Worm (Caenorhabditis elegans) whole organism, midembryonic: ENCODE data around the gene F56D6.23.

Experiments used
- T22C8.4 ChIP-seq: fragments of 200-800 bp; sonication (Bioruptor generic); IDR thresholded peaks from 2 replicates; pipeline ENCODE4 v1.3.6; 2022; ENCODE audit warnings: missing genetic modification characterization, missing compliant biosample characterization
- cog-1 ChIP-seq: sonication (generic microtip); optimal IDR thresholded peaks from 2 replicates; lab custom pipeline; 2016; ENCODE audit warnings: missing genetic modification characterization, missing compliant biosample characterization
- klf-2 ChIP-seq: fragments of 200-800 bp; sonication (Bioruptor generic); conservative IDR thresholded peaks from 2 replicates; pipeline ENCODE4 v1.3.6; 2022; ENCODE audit warnings: missing genetic modification reagents, missing genetic modification characterization, missing compliant biosample characterization
- ref-1 ChIP-seq: fragments of 200-800 bp; sonication (Bioruptor generic); conservative IDR thresholded peaks from 2 replicates; pipeline ENCODE4 v1.3.6; 2022; ENCODE audit warnings: missing genetic modification reagents, missing genetic modification characterization, missing compliant biosample characterization
- ztf-29 ChIP-seq: fragments of 200-800 bp; sonication (Bioruptor generic); IDR thresholded peaks from 2 replicates; pipeline ENCODE4 v1.3.6; 2022; ENCODE audit warnings: missing genetic modification reagents, missing genetic modification characterization, missing compliant biosample characterization

DNA sequence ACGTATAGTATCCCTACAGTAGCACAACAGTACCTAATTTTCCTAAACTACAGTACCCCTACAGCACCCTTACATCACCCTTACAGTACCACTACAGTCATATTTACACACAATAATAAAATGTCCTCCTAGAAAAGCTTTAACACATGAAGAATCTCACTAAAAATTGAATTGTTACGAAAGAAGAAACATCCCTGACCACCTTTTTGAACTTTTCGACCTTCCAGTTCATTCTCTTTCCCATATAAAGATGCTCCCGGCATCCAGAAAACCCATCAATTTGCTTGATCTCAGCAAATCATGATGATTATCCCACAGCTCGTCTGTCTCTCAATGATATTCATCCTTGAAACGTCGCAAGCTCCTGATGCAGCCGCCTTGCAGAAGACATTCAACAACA lies 13.6 kb upstream of the F56D6.23 start, which contains the start of gene F56D6.21:
- no peak for TF ChIP-seq cog-1
- no peak for TF ChIP-seq ref-1 (GFP tag; lab: Robert Waterston, UW)
- TF ChIP-seq T22C8.4 = no peak
- no peak for TF ChIP-seq klf-2 (GFP tag; lab: Robert Waterston, UW)
- TF ChIP-seq ztf-29 (GFP tag; lab: Robert Waterston, UW) = no peak
